Fruit fly (Drosophila melanogaster) whole organism, embryonic: ENCODE data around the gene CG13631.

Experiments
- B-H2 ChIP-seq: fragments of 200-800 bp; sonication (Bioruptor generic); optimal IDR thresholded peaks from 2 replicates; lab custom pipeline; 2018; ENCODE audit warnings: missing biosample characterization, mild to moderate bottlenecking, missing genetic modification characterization
- Blimp-1 ChIP-seq: fragments of 200-800 bp; sonication (Bioruptor generic); optimal IDR thresholded peaks from 3 replicates; lab custom pipeline; 2018; ENCODE audit warnings: missing biosample characterization, missing genetic modification characterization, mild to moderate bottlenecking, moderate library complexity, missing genetic modification reagents
- CG10543 ChIP-seq: fragments of 200-800 bp; sonication (Bioruptor generic); optimal IDR thresholded peaks from 3 replicates; lab custom pipeline; 2017; ENCODE audit warnings: missing biosample characterization, mild to moderate bottlenecking, missing genetic modification characterization, moderate library complexity
- CG11696 ChIP-seq: fragments of 200-800 bp; sonication (Bioruptor generic); IDR thresholded peaks from 2 replicates; pipeline ENCODE4 v1.3.6; 2022; ENCODE audit warnings: missing biosample characterization, missing genetic modification characterization
- CG1233 ChIP-seq: fragments of 200-800 bp; sonication (Bioruptor generic); optimal IDR thresholded peaks from 4 replicates; lab custom pipeline; 2018; ENCODE audit warnings: missing biosample characterization, mild to moderate bottlenecking, missing genetic modification characterization
- CG14710 ChIP-seq: fragments of 200-800 bp; sonication (Bioruptor generic); optimal IDR thresholded peaks from 3 replicates; lab custom pipeline; 2019; ENCODE audit warnings: missing biosample characterization, mild to moderate bottlenecking, missing genetic modification characterization, moderate library complexity
- CG15479 ChIP-seq: fragments of 200-800 bp; sonication (Bioruptor generic); optimal IDR thresholded peaks from 3 replicates; lab custom pipeline; 2019; ENCODE audit warnings: missing biosample characterization, mild to moderate bottlenecking, missing genetic modification characterization, moderate library complexity
- CG2678 ChIP-seq: fragments of 200-800 bp; sonication (Bioruptor generic); optimal IDR thresholded peaks from 3 replicates; lab custom pipeline; 2019; ENCODE audit warnings: missing biosample characterization, mild to moderate bottlenecking, missing genetic modification characterization, moderate library complexity
- CG3065 ChIP-seq: fragments of 200-800 bp; sonication (Bioruptor generic); optimal IDR thresholded peaks from 2 replicates; lab custom pipeline; 2016; ENCODE audit warnings: missing biosample characterization, missing genetic modification characterization
- CG8359 ChIP-seq: fragments of 200-800 bp; sonication (Bioruptor generic); optimal IDR thresholded peaks from 2 replicates; lab custom pipeline; 2017; ENCODE audit warnings: missing biosample characterization, mild to moderate bottlenecking, missing genetic modification characterization, borderline replicate concordance
- CG9437 ChIP-seq: fragments of 200-800 bp; sonication (Bioruptor generic); optimal IDR thresholded peaks from 2 replicates; lab custom pipeline; 2018; ENCODE audit warnings: missing biosample characterization, mild to moderate bottlenecking, missing genetic modification characterization
- D ChIP-seq, 2 experiments: fragments of 200-800 bp in 1 of 2; fragments of >200 bp in 1 of 2; sonication (Bioruptor generic) in 1 of 2; optimal IDR thresholded peaks; 2 replicates in 1 of 2; 3 replicates in 1 of 2; lab custom pipeline; 2017; ENCODE audit warnings: mild to moderate bottlenecking in 1 of 2, missing biosample characterization in 1 of 2, missing genetic modification characterization in 1 of 2, missing genetic modification reagents in 1 of 2
- Dp ChIP-seq: fragments of 200-800 bp; sonication (Bioruptor generic); optimal IDR thresholded peaks from 2 replicates; lab custom pipeline; 2018; ENCODE audit warnings: missing biosample characterization, mild to moderate bottlenecking, missing genetic modification characterization, moderate library complexity
- Drgx ChIP-seq: fragments of 200-800 bp; sonication (Bioruptor generic); IDR thresholded peaks from 2 replicates; pipeline ENCODE4 v1.3.6; 2022; ENCODE audit warnings: missing biosample characterization, missing genetic modification characterization
- Gug ChIP-seq: fragments of 200-800 bp; sonication (Bioruptor generic); IDR thresholded peaks from 4 replicates; pipeline ENCODE4 v1.3.6; 2022; ENCODE audit warnings: missing biosample characterization, missing genetic modification characterization
- HLH3B ChIP-seq: fragments of 200-800 bp; sonication (Bioruptor generic); IDR thresholded peaks from 2 replicates; pipeline ENCODE4 v1.3.6; 2022; ENCODE audit warnings: missing biosample characterization, missing genetic modification characterization
- HLH4C ChIP-seq: fragments of 200-800 bp; sonication (Bioruptor generic); IDR thresholded peaks from 3 replicates; pipeline ENCODE4 v1.3.6; 2022; ENCODE audit warnings: missing biosample characterization, missing genetic modification characterization; ENCODE audit not compliant: partially characterized antibody
- Hand ChIP-seq: fragments of 200-800 bp; sonication (Bioruptor generic); optimal IDR thresholded peaks from 2 replicates; lab custom pipeline; 2017; ENCODE audit warnings: mild to moderate bottlenecking, missing biosample characterization, missing genetic modification reagents, missing genetic modification characterization
- MESR4 ChIP-seq: fragments of 200-800 bp; sonication (Bioruptor generic); optimal IDR thresholded peaks from 2 replicates; lab custom pipeline; 2018; ENCODE audit warnings: missing biosample characterization, mild to moderate bottlenecking, missing genetic modification characterization, moderate library complexity
- Mrtf ChIP-seq: fragments of 200-800 bp; sonication (Bioruptor generic); IDR thresholded peaks from 3 replicates; pipeline ENCODE4 v1.3.6; 2022; ENCODE audit warnings: missing biosample characterization, missing genetic modification characterization
- Scr ChIP-seq: fragments of 200-800 bp; sonication (Bioruptor generic); IDR thresholded peaks from 2 replicates; pipeline ENCODE4 v1.3.6; 2022; ENCODE audit warnings: missing biosample characterization, missing genetic modification characterization; ENCODE audit not compliant: partially characterized antibody
- Spps ChIP-seq: fragments of 200-800 bp; sonication (Bioruptor generic); optimal IDR thresholded peaks from 2 replicates; lab custom pipeline; 2018; ENCODE audit warnings: missing biosample characterization, mild to moderate bottlenecking, missing genetic modification characterization
- Sry-δ ChIP-seq: fragments of 200-800 bp; sonication (Bioruptor generic); optimal IDR thresholded peaks from 2 replicates; lab custom pipeline; 2016; ENCODE audit warnings: missing biosample characterization, missing genetic modification characterization
- Taf1 ChIP-seq: fragments of 200-800 bp; sonication (Bioruptor generic); IDR thresholded peaks from 2 replicates; pipeline ENCODE4 v1.3.6; 2022; ENCODE audit warnings: missing biosample characterization, missing genetic modification characterization
- amos ChIP-seq: fragments of 200-800 bp; sonication (Bioruptor generic); IDR thresholded peaks from 2 replicates; pipeline ENCODE4 v1.3.6; 2022; ENCODE audit warnings: missing biosample characterization, missing genetic modification characterization; ENCODE audit not compliant: partially characterized antibody
- ato ChIP-seq: fragments of 200-800 bp; sonication (Bioruptor generic); IDR thresholded peaks from 2 replicates; pipeline ENCODE4 v1.3.6; 2022; ENCODE audit warnings: missing biosample characterization, missing genetic modification characterization; ENCODE audit not compliant: partially characterized antibody
- cad ChIP-seq: fragments of >200 bp; optimal IDR thresholded peaks from 2 replicates; lab custom pipeline; 2017; ENCODE audit warnings: missing biosample characterization, missing genetic modification characterization
- chinmo ChIP-seq: fragments of 200-800 bp; sonication (Bioruptor generic); IDR thresholded peaks from 4 replicates; pipeline ENCODE4 v1.3.6; 2022; ENCODE audit warnings: missing biosample characterization, missing genetic modification characterization; ENCODE audit not compliant: partially characterized antibody
- dmrt11E ChIP-seq: fragments of 200-800 bp; sonication (Bioruptor generic); optimal IDR thresholded peaks from 3 replicates; lab custom pipeline; 2018; ENCODE audit warnings: missing biosample characterization, mild to moderate bottlenecking, missing genetic modification characterization, moderate library complexity
- ems ChIP-seq: fragments of 200-800 bp; sonication (Bioruptor generic); optimal IDR thresholded peaks from 3 replicates; lab custom pipeline; 2016; ENCODE audit warnings: missing biosample characterization, missing genetic modification characterization
- fd64A ChIP-seq: fragments of 200-800 bp; sonication (Bioruptor generic); optimal IDR thresholded peaks from 3 replicates; lab custom pipeline; 2018; ENCODE audit warnings: missing biosample characterization, mild to moderate bottlenecking, missing genetic modification characterization
- gfzf ChIP-seq: fragments of 200-800 bp; sonication (Bioruptor generic); optimal IDR thresholded peaks from 2 replicates; lab custom pipeline; 2016; ENCODE audit warnings: missing biosample characterization, mild to moderate bottlenecking, missing genetic modification characterization, moderate library complexity
- hbn ChIP-seq: fragments of 200-800 bp; sonication (Bioruptor generic); IDR thresholded peaks from 2 replicates; pipeline ENCODE4 v1.3.6; 2022; ENCODE audit warnings: missing biosample characterization, missing genetic modification characterization; ENCODE audit not compliant: partially characterized antibody
- mam ChIP-seq: fragments of 200-800 bp; sonication (Bioruptor generic); optimal IDR thresholded peaks from 3 replicates; lab custom pipeline; 2016; ENCODE audit warnings: missing biosample characterization, missing genetic modification characterization
- nmo ChIP-seq: fragments of 200-800 bp; sonication (Bioruptor generic); optimal IDR thresholded peaks from 2 replicates; lab custom pipeline; 2018; ENCODE audit warnings: missing biosample characterization, mild to moderate bottlenecking, missing genetic modification characterization, moderate library complexity
- prd ChIP-seq, 3 experiments: fragments of >200 bp in 2 of 3; fragments of 200-800 bp in 1 of 3; sonication (Bioruptor generic) in 1 of 3; optimal IDR thresholded peaks in 2 of 3; IDR thresholded peaks in 1 of 3; 2 replicates in 2 of 3; 3 replicates in 1 of 3; pipeline versions ENCODE4 v1.3.6 to Lab custom; 2017 to 2022; ENCODE audit warnings: missing biosample characterization in 1 of 3, missing genetic modification characterization in 1 of 3
- sob ChIP-seq: fragments of 200-800 bp; sonication (Bioruptor generic); IDR thresholded peaks from 2 replicates; pipeline ENCODE4 v1.3.6; 2022; ENCODE audit warnings: missing biosample characterization, missing genetic modification characterization
- tll ChIP-seq, 2 experiments: fragments of 200-800 bp in 1 of 2; fragments of >200 bp in 1 of 2; sonication (Bioruptor generic) in 1 of 2; optimal IDR thresholded peaks; 2 replicates each; lab custom pipeline; 2017 to 2019; ENCODE audit warnings: missing biosample characterization in 2 of 2, missing genetic modification characterization in 2 of 2, mild to moderate bottlenecking in 1 of 2, moderate library complexity in 1 of 2
- ttk ChIP-seq: fragments of 200-800 bp; sonication (Bioruptor generic); IDR thresholded peaks from 2 replicates; pipeline ENCODE4 v2.1.2; 2022; ENCODE audit warnings: missing biosample characterization, missing genetic modification characterization
- unc-4 ChIP-seq: fragments of 200-800 bp; sonication (Bioruptor generic); IDR thresholded peaks from 2 replicates; pipeline ENCODE4 v1.3.6; 2022; ENCODE audit warnings: missing biosample characterization, missing genetic modification characterization; ENCODE audit not compliant: partially characterized antibody
- vnd ChIP-seq: fragments of 200-800 bp; sonication (Bioruptor generic); IDR thresholded peaks from 3 replicates; pipeline ENCODE4 v1.3.6; 2022; ENCODE audit warnings: missing biosample characterization, missing genetic modification characterization; ENCODE audit not compliant: partially characterized antibody
- z ChIP-seq: fragments of 200-800 bp; sonication (Bioruptor generic); IDR thresholded peaks from 3 replicates; pipeline ENCODE4 v1.3.6; 2022; ENCODE audit warnings: missing biosample characterization, missing genetic modification characterization
- zen ChIP-seq: fragments of 200-800 bp; sonication (Bioruptor generic); optimal IDR thresholded peaks from 3 replicates; lab custom pipeline; 2018; ENCODE audit warnings: missing biosample characterization, mild to moderate bottlenecking, missing genetic modification characterization, moderate library complexity

Gene CG13631

DNA sequence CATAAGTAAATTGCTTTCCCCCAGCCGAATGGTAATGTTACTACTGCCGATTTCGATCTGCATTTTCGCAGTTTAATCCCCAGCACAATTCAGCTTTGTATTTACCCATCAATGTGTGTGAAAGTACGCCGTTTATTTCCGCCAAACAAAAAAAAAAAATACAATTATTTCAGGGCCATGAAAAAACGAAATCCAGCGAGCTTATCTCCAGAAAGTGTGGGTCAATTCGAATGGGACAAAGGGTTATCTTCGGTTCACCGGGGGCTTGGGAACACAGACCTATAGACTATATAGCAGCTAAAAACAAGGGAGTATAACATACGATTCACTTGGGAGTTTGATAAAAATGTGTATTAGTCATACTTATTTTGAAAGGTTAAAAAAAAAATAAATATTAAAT is 42.1 kb upstream of the CG13631 start:
- TF ChIP-seq chinmo (0 out of 4 replicates have a peak, but pooled peaks have one; percentile 10), CG9437 (no peak), vnd (GFP tag; lab: Robert Waterston, UW) (no peak), Spps (tag; lab: Kevin White, UChicago) (no peak), Mrtf (GFP tag; lab: Robert Waterston, UW) (no peak), ttk (GFP tag; lab: Robert Waterston, UW) (no peak)

DNA sequence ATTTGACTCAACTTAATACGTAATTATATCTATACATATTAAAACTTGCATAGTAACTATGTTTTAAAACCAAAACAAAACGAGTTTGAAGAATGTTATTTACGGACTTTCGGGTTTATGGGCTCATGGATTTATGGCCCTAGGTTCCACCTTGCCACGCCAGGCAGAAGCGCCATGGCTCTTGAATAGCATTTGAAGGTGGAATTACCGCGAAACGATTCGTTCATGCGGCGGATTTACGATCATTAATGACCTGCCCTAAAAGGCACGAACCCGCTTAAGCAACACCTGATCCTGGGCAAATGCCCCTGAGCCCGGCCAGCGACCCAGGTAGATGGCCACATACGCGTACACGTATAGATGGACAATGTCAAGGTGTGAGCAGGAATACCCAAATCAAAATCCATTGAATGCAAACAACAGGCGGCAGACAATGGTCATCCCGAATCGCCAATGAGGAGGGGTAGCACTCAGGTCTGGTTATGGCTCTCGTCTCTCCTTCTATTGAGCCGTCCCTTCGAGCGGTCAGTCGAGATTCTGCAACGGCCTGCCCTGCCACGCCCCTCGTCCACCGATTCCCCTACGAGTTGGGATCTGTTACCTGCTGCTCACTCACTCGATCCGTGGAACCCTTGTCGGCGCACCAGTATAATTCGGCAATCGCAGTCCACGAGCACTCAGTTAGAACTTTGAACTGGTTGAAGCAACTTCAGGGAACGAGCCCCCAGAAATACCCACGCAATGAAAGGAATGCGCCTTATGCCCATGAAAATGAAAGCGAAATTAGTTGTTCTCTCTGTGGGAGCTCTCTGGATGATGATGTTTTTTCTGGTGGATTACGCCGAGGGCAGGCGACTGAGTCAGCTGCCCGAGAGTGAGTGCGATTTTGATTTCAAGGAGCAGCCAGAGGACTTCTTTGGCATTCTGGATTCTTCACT is 19.8 kb upstream of the CG13631 start, which contains the start of gene tld:
tld (plus strand) TSS at position 677 of the 938 bp plus-strand sequence.
- TF ChIP-seq z (GFP tag; lab: Robert Waterston, UW) (peak; percentile 54; the same call in 1 of the 3 replicates), zen (tag; lab: Kevin White, UChicago) (peak; percentile 91), tll (GFP tag; optimal IDR thresholded peaks at IDR 0.05; lab: Kevin White, UChicago) (peak in 1 of 2 experiments; percentile 88), cad (GFP tag; lab: Kevin White, UChicago) (peak; percentile 98), B-H2 (GFP tag; lab: Kevin White, UChicago) (no peak), MESR4 (GFP tag; lab: Kevin White, UChicago) (no peak), D (optimal IDR thresholded peaks at IDR 0.05; lab: Kevin White, UChicago) (peak; percentile 78), D (GFP tag; optimal IDR thresholded peaks at IDR 0.05; lab: Kevin White, UChicago) (no peak), CG2678 (tag; lab: Kevin White, UChicago) (no peak), CG10543 (no peak), CG3065 (peak; percentile 44), CG15479 (GFP tag; lab: Kevin White, UChicago) (peak; percentile 54), Hand (no peak), Blimp-1 (peak; percentile 45), Gug (GFP tag; lab: Robert Waterston, UW) (no peak)

DNA sequence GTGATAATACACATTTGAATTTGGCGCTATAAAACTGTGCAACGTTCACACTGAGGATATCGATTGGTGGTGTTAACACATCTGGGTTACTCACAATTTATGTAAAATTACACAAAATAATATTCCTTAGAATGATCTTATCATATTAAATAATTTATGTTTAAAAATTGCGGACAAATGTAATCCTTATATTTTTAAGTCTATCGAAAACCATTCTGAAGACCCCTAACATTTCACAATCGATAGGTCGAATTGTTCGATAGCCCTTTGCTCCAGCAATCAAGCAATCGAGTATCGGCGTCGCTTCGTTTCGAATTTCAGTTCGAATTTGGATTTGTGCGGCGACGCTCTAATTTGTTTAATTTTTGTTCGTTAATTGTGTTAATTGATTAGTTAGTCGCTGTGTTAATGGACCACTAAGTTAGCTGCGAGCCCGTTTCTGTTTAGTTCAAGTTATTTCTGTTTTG is 15.6 kb upstream of the CG13631 start, which contains the start of gene asp:
asp (plus strand) TSS at position 289 of the 467 bp plus-strand sequence.
- peak; percentile 24 for TF ChIP-seq ems (GFP tag; lab: Kevin White, UChicago)
- peak; percentile 83 for TF ChIP-seq ato (GFP tag; lab: Robert Waterston, UW)
- peak; percentile 29 for TF ChIP-seq gfzf
- no peak for TF ChIP-seq Taf1
- TF ChIP-seq Sry-δ (GFP tag; lab: Kevin White, UChicago) = peak; percentile 67
- TF ChIP-seq CG1233 (GFP tag; lab: Kevin White, UChicago) = no peak
- peak; percentile 33 for TF ChIP-seq dmrt11E (tag; lab: Kevin White, UChicago)
- peak; percentile 85 for TF ChIP-seq Scr (GFP tag; lab: Robert Waterston, UW)
- no peak for TF ChIP-seq CG11696 (GFP tag; lab: Robert Waterston, UW)
- peak; percentile 76 for TF ChIP-seq unc-4 (GFP tag; lab: Robert Waterston, UW)
- peak; percentile 82 for TF ChIP-seq hbn (GFP tag; lab: Robert Waterston, UW)
- peak; percentile 95 for TF ChIP-seq HLH4C (GFP tag; lab: Robert Waterston, UW)
- no peak for TF ChIP-seq fd64A
- peak; percentile 77 for TF ChIP-seq amos
- TF ChIP-seq CG8359 (GFP tag; lab: Kevin White, UChicago) = no peak
- TF ChIP-seq sob (GFP tag; lab: Robert Waterston, UW) = 0 out of 2 replicates have a peak, but pooled peaks have one; percentile 21
- peak; percentile 73 for TF ChIP-seq CG14710 (tag; lab: Kevin White, UChicago)
- TF ChIP-seq HLH3B (GFP tag; lab: Robert Waterston, UW) = no peak
- TF ChIP-seq prd (optimal IDR thresholded peaks at IDR 0.05; lab: Kevin White, UChicago) = no peak
- TF ChIP-seq prd (GFP tag; IDR thresholded peaks at IDR 0.05; lab: Robert Waterston, UW) = peak; percentile 28; the same call in 1 of the 3 replicates
- peak; percentile 54 for TF ChIP-seq nmo (GFP tag; lab: Kevin White, UChicago)
- TF ChIP-seq Drgx (GFP tag; lab: Robert Waterston, UW) = no peak
- peak; percentile 4 for TF ChIP-seq mam (GFP tag; lab: Kevin White, UChicago)
- peak; percentile 96 for TF ChIP-seq Dp (GFP tag; lab: Kevin White, UChicago)
